Worm (Caenorhabditis elegans) whole organism, midembryonic: Measurements from ENCODE around the gene hpo-15.

Source experiments
- T22C8.4 ChIP-seq: fragments of 200-800 bp; sonication (Bioruptor generic); IDR thresholded peaks from 2 replicates; pipeline ENCODE4 v1.3.6; 2022; ENCODE audit warnings: missing genetic modification characterization, missing compliant biosample characterization
- cog-1 ChIP-seq: sonication (generic microtip); optimal IDR thresholded peaks from 2 replicates; lab custom pipeline; 2016; ENCODE audit warnings: missing genetic modification characterization, missing compliant biosample characterization
- flt-1 ChIP-seq: fragments of 200-800 bp; sonication (Bioruptor generic); IDR thresholded peaks from 2 replicates; pipeline ENCODE4 v1.3.6; 2022; ENCODE audit warnings: missing genetic modification characterization, missing compliant biosample characterization
- klf-2 ChIP-seq: fragments of 200-800 bp; sonication (Bioruptor generic); conservative IDR thresholded peaks from 2 replicates; pipeline ENCODE4 v1.3.6; 2022; ENCODE audit warnings: missing genetic modification reagents, missing genetic modification characterization, missing compliant biosample characterization
- med-1 ChIP-seq: sonication (generic microtip); optimal IDR thresholded peaks from 2 replicates; lab custom pipeline; 2017; ENCODE audit warnings: missing genetic modification characterization, mild to moderate bottlenecking, missing compliant biosample characterization, antibody characterized with exemption, missing genetic modification reagents; ENCODE audit not compliant: insufficient read depth
- ref-1 ChIP-seq: fragments of 200-800 bp; sonication (Bioruptor generic); conservative IDR thresholded peaks from 2 replicates; pipeline ENCODE4 v1.3.6; 2022; ENCODE audit warnings: missing genetic modification reagents, missing genetic modification characterization, missing compliant biosample characterization
- tab-1 ChIP-seq: fragments of 200-800 bp; sonication (Bioruptor generic); IDR thresholded peaks from 2 replicates; pipeline ENCODE4 v1.3.6; 2022; ENCODE audit warnings: missing genetic modification characterization, missing compliant biosample characterization
- ztf-23 ChIP-seq: fragments of 200-800 bp; sonication (Bioruptor generic); IDR thresholded peaks from 2 replicates; pipeline ENCODE4 v1.3.6; 2022; ENCODE audit warnings: missing genetic modification reagents, missing genetic modification characterization, missing compliant biosample characterization
- ztf-29 ChIP-seq: fragments of 200-800 bp; sonication (Bioruptor generic); IDR thresholded peaks from 2 replicates; pipeline ENCODE4 v1.3.6; 2022; ENCODE audit warnings: missing genetic modification reagents, missing genetic modification characterization, missing compliant biosample characterization

- TF ChIP-seq flt-1 (no peak), klf-2 (GFP tag; lab: Robert Waterston, UW) (no peak), ztf-23 (GFP tag; lab: Robert Waterston, UW) (no peak), cog-1 (no peak), tab-1 (no peak), T22C8.4 (GFP tag; lab: Robert Waterston, UW) (no peak), ztf-29 (GFP tag; lab: Robert Waterston, UW) (no peak), ref-1 (GFP tag; lab: Robert Waterston, UW) (no peak), med-1 (GFP tag; lab: Kevin White, UChicago) (no peak)
Measured at ce11 chrV:5538500-5538899, 24.9 kb upstream of the hpo-15 start, which contains the start of gene cft-1.
